Fruit fly (Drosophila melanogaster) whole organism, embryonic: ENCODE results near the gene Gad1.

ENCODE experiments used
- Adf1 ChIP-seq: fragments of 200-800 bp; sonication (Bioruptor generic); IDR thresholded peaks from 2 replicates; pipeline ENCODE4 v1.3.6; 2022; ENCODE audit warnings: missing biosample characterization, missing genetic modification characterization
- B-H2 ChIP-seq: fragments of 200-800 bp; sonication (Bioruptor generic); optimal IDR thresholded peaks from 2 replicates; lab custom pipeline; 2018; ENCODE audit warnings: missing biosample characterization, mild to moderate bottlenecking, missing genetic modification characterization
- CG11085 ChIP-seq: fragments of 200-800 bp; sonication (Bioruptor generic); IDR thresholded peaks from 2 replicates; pipeline ENCODE4 v1.3.6; 2022; ENCODE audit warnings: missing biosample characterization, missing genetic modification characterization
- CG11093 ChIP-seq: fragments of 200-800 bp; sonication (Bioruptor generic); IDR thresholded peaks from 3 replicates; pipeline ENCODE4 v1.3.6; 2022; ENCODE audit warnings: missing biosample characterization, missing genetic modification characterization
- CG11560 ChIP-seq: fragments of 200-800 bp; sonication (Bioruptor generic); IDR thresholded peaks from 3 replicates; pipeline ENCODE4 v1.3.6; 2022; ENCODE audit warnings: missing biosample characterization, missing genetic modification characterization
- CG12104 ChIP-seq: fragments of 200-800 bp; sonication (Bioruptor generic); optimal IDR thresholded peaks from 3 replicates; lab custom pipeline; 2016; ENCODE audit warnings: missing biosample characterization, missing genetic modification characterization
- CG15696 ChIP-seq: fragments of 200-800 bp; sonication (Bioruptor generic); optimal IDR thresholded peaks from 2 replicates; lab custom pipeline; 2019; ENCODE audit warnings: missing biosample characterization, mild to moderate bottlenecking, missing genetic modification characterization, moderate library complexity
- CG18262 ChIP-seq: fragments of 200-800 bp; optimal IDR thresholded peaks from 3 replicates; lab custom pipeline; 2019; ENCODE audit warnings: missing biosample characterization, mild to moderate bottlenecking, missing genetic modification characterization, moderate library complexity
- CG2129 ChIP-seq: fragments of 200-800 bp; sonication (Bioruptor generic); IDR thresholded peaks from 2 replicates; pipeline ENCODE4 v1.3.6; 2022; ENCODE audit warnings: missing biosample characterization, missing genetic modification characterization; ENCODE audit not compliant: partially characterized antibody
- CG2678 ChIP-seq: fragments of 200-800 bp; sonication (Bioruptor generic); optimal IDR thresholded peaks from 3 replicates; lab custom pipeline; 2019; ENCODE audit warnings: missing biosample characterization, mild to moderate bottlenecking, missing genetic modification characterization, moderate library complexity
- CG3163 ChIP-seq: fragments of 200-800 bp; sonication (Bioruptor generic); optimal IDR thresholded peaks from 3 replicates; lab custom pipeline; 2016; ENCODE audit warnings: missing biosample characterization, missing genetic modification characterization
- CG3281 ChIP-seq: fragments of 200-800 bp; sonication (Bioruptor generic); optimal IDR thresholded peaks from 3 replicates; lab custom pipeline; 2017; ENCODE audit warnings: missing biosample characterization, mild to moderate bottlenecking, missing genetic modification characterization
- CG33213 ChIP-seq: fragments of 200-800 bp; sonication (Bioruptor generic); optimal IDR thresholded peaks from 3 replicates; lab custom pipeline; 2016; ENCODE audit warnings: missing biosample characterization, missing genetic modification characterization
- CG3838 ChIP-seq: fragments of 200-800 bp; sonication (Bioruptor generic); optimal IDR thresholded peaks from 3 replicates; lab custom pipeline; 2016; ENCODE audit warnings: missing biosample characterization, missing genetic modification characterization
- CG4424 ChIP-seq: fragments of 200-800 bp; sonication (Bioruptor generic); optimal IDR thresholded peaks from 3 replicates; lab custom pipeline; 2016; ENCODE audit warnings: missing biosample characterization, missing genetic modification characterization
- CG4707 ChIP-seq: fragments of 200-800 bp; sonication (Bioruptor generic); optimal IDR thresholded peaks from 2 replicates; lab custom pipeline; 2018; ENCODE audit warnings: missing biosample characterization, mild to moderate bottlenecking, missing genetic modification characterization, moderate library complexity
- CG6272 ChIP-seq: fragments of 200-800 bp; sonication (Bioruptor generic); IDR thresholded peaks from 2 replicates; pipeline ENCODE4 v1.3.6; 2022; ENCODE audit warnings: missing biosample characterization, missing genetic modification characterization
- CG7372 ChIP-seq: fragments of 200-800 bp; sonication (Bioruptor generic); IDR thresholded peaks from 2 replicates; pipeline ENCODE4 v1.3.6; 2022; ENCODE audit warnings: missing biosample characterization, missing genetic modification characterization
- CG8388 ChIP-seq: fragments of 200-800 bp; sonication (Bioruptor generic); optimal IDR thresholded peaks from 2 replicates; lab custom pipeline; 2019; ENCODE audit warnings: missing biosample characterization, mild to moderate bottlenecking, missing genetic modification characterization, moderate library complexity
- CG9437 ChIP-seq: fragments of 200-800 bp; sonication (Bioruptor generic); optimal IDR thresholded peaks from 2 replicates; lab custom pipeline; 2018; ENCODE audit warnings: missing biosample characterization, mild to moderate bottlenecking, missing genetic modification characterization
- Dad ChIP-seq: fragments of 200-800 bp; sonication (Bioruptor generic); optimal IDR thresholded peaks from 3 replicates; lab custom pipeline; 2016; ENCODE audit warnings: missing biosample characterization, missing genetic modification characterization
- Dek ChIP-seq: fragments of 200-800 bp; sonication (Bioruptor generic); optimal IDR thresholded peaks from 3 replicates; lab custom pipeline; 2019; ENCODE audit warnings: missing biosample characterization, mild to moderate bottlenecking, missing genetic modification characterization, moderate library complexity
- Doc2 ChIP-seq: fragments of 200-800 bp; sonication (Bioruptor generic); IDR thresholded peaks from 2 replicates; pipeline ENCODE4 v1.3.6; 2022; ENCODE audit warnings: missing biosample characterization, missing genetic modification characterization
- Drgx ChIP-seq: fragments of 200-800 bp; sonication (Bioruptor generic); IDR thresholded peaks from 2 replicates; pipeline ENCODE4 v1.3.6; 2022; ENCODE audit warnings: missing biosample characterization, missing genetic modification characterization
- E2f2 ChIP-seq: fragments of 200-800 bp; sonication (Bioruptor generic); IDR thresholded peaks from 2 replicates; pipeline ENCODE4 v1.3.6; 2022; ENCODE audit warnings: missing biosample characterization, missing genetic modification characterization
- Fer3 ChIP-seq: fragments of 200-800 bp; sonication (Bioruptor generic); optimal IDR thresholded peaks from 2 replicates; lab custom pipeline; 2018; ENCODE audit warnings: missing biosample characterization, mild to moderate bottlenecking, missing genetic modification characterization, moderate library complexity
- HmgD ChIP-seq: fragments of 200-800 bp; sonication (Bioruptor generic); optimal IDR thresholded peaks from 3 replicates; lab custom pipeline; 2016; ENCODE audit warnings: missing biosample characterization, missing genetic modification characterization
- Hr51 ChIP-seq, 2 experiments: fragments of 200-800 bp; sonication (Bioruptor generic); optimal IDR thresholded peaks; 2 replicates in 1 of 2; 3 replicates in 1 of 2; lab custom pipeline; 2016 to 2018; ENCODE audit warnings: missing biosample characterization in 2 of 2, missing genetic modification characterization in 2 of 2, mild to moderate bottlenecking in 1 of 2, moderate library complexity in 1 of 2
- Max ChIP-seq: fragments of 200-800 bp; sonication (Bioruptor generic); optimal IDR thresholded peaks from 2 replicates; lab custom pipeline; 2016; ENCODE audit warnings: missing biosample characterization, mild to moderate bottlenecking, missing genetic modification characterization
- Med ChIP-seq: fragments of 200-800 bp; sonication (Bioruptor generic); peaks from one replicate; lab custom pipeline; 2016; ENCODE audit warnings: missing biosample characterization, missing genetic modification characterization, mild to moderate bottlenecking, inconsistent platforms, moderate library complexity
- Mes4 ChIP-seq: fragments of 200-800 bp; sonication (Bioruptor generic); optimal IDR thresholded peaks from 2 replicates; lab custom pipeline; 2016; ENCODE audit warnings: missing biosample characterization, missing genetic modification characterization
- Mrtf ChIP-seq: fragments of 200-800 bp; sonication (Bioruptor generic); IDR thresholded peaks from 3 replicates; pipeline ENCODE4 v1.3.6; 2022; ENCODE audit warnings: missing biosample characterization, missing genetic modification characterization
- NFAT ChIP-seq: fragments of 200-800 bp; sonication (Bioruptor generic); IDR thresholded peaks from 2 replicates; pipeline ENCODE4 v1.3.6; 2022; ENCODE audit warnings: missing biosample characterization, missing genetic modification characterization
- Optix ChIP-seq: fragments of 200-800 bp; sonication (Bioruptor generic); IDR thresholded peaks from 3 replicates; pipeline ENCODE4 v1.3.6; 2022; ENCODE audit warnings: missing biosample characterization, missing genetic modification characterization
- Pdp1 ChIP-seq, 2 experiments: fragments of 200-800 bp; sonication (Bioruptor generic); optimal IDR thresholded peaks; 3 replicates each; lab custom pipeline; 2016; ENCODE audit warnings: missing biosample characterization in 2 of 2, missing genetic modification characterization in 2 of 2, mild to moderate bottlenecking in 1 of 2, moderate library complexity in 1 of 2
- Ptx1 ChIP-seq: fragments of 200-800 bp; sonication (Bioruptor generic); IDR thresholded peaks from 2 replicates; pipeline ENCODE4 v1.3.6; 2022; ENCODE audit warnings: missing biosample characterization, missing genetic modification characterization
- br ChIP-seq: fragments of >200 bp; optimal IDR thresholded peaks from 2 replicates; lab custom pipeline; 2017
- btn ChIP-seq: fragments of 200-800 bp; sonication (Bioruptor generic); optimal IDR thresholded peaks from 2 replicates; lab custom pipeline; 2016; ENCODE audit warnings: missing biosample characterization, missing genetic modification characterization
- da ChIP-seq: fragments of 200-800 bp; sonication (Bioruptor generic); optimal IDR thresholded peaks from 2 replicates; lab custom pipeline; 2016; ENCODE audit warnings: missing biosample characterization, missing genetic modification characterization
- ems ChIP-seq: fragments of 200-800 bp; sonication (Bioruptor generic); optimal IDR thresholded peaks from 3 replicates; lab custom pipeline; 2016; ENCODE audit warnings: missing biosample characterization, missing genetic modification characterization
- eve ChIP-seq, 2 experiments: fragments of >200 bp; optimal IDR thresholded peaks; 2 replicates each; lab custom pipeline; 2017; ENCODE audit warnings: missing biosample characterization in 2 of 2, missing genetic modification characterization in 2 of 2
- gcm2 ChIP-seq: fragments of 200-800 bp; sonication (Bioruptor generic); optimal IDR thresholded peaks from 2 replicates; lab custom pipeline; 2016; ENCODE audit warnings: missing biosample characterization, missing genetic modification characterization
- hth ChIP-seq: fragments of >200 bp; optimal IDR thresholded peaks from 2 replicates; lab custom pipeline; 2017; ENCODE audit warnings: inconsistent platforms
- inv ChIP-seq: fragments of 200-800 bp; sonication (Bioruptor generic); IDR thresholded peaks from 2 replicates; pipeline ENCODE4 v1.3.6; 2022; ENCODE audit warnings: missing biosample characterization, missing genetic modification characterization; ENCODE audit not compliant: partially characterized antibody
- kay ChIP-seq: fragments of 200-800 bp; sonication (Bioruptor generic); optimal IDR thresholded peaks from 2 replicates; lab custom pipeline; 2016; ENCODE audit warnings: missing biosample characterization, missing genetic modification characterization
- kni ChIP-seq: fragments of 200-800 bp; sonication (Bioruptor generic); optimal IDR thresholded peaks from 3 replicates; lab custom pipeline; 2017; ENCODE audit warnings: mild to moderate bottlenecking, missing biosample characterization, missing genetic modification reagents, missing genetic modification characterization
- pho ChIP-seq: fragments of 200-800 bp; sonication (Bioruptor generic); optimal IDR thresholded peaks from 2 replicates; lab custom pipeline; 2016; ENCODE audit warnings: missing biosample characterization, missing genetic modification characterization
- slou ChIP-seq: fragments of 200-800 bp; sonication (Bioruptor generic); optimal IDR thresholded peaks from 3 replicates; lab custom pipeline; 2016; ENCODE audit warnings: missing biosample characterization, missing genetic modification characterization
- sob ChIP-seq: fragments of 200-800 bp; sonication (Bioruptor generic); IDR thresholded peaks from 2 replicates; pipeline ENCODE4 v1.3.6; 2022; ENCODE audit warnings: missing biosample characterization, missing genetic modification characterization
- ttk ChIP-seq: fragments of 200-800 bp; sonication (Bioruptor generic); IDR thresholded peaks from 2 replicates; pipeline ENCODE4 v2.1.2; 2022; ENCODE audit warnings: missing biosample characterization, missing genetic modification characterization
- zen ChIP-seq: fragments of 200-800 bp; sonication (Bioruptor generic); optimal IDR thresholded peaks from 3 replicates; lab custom pipeline; 2018; ENCODE audit warnings: missing biosample characterization, mild to moderate bottlenecking, missing genetic modification characterization, moderate library complexity
- zf30C ChIP-seq: fragments of 200-800 bp; sonication (Bioruptor generic); optimal IDR thresholded peaks from 3 replicates; lab custom pipeline; 2018; ENCODE audit warnings: missing biosample characterization, mild to moderate bottlenecking, missing genetic modification characterization

The Gad1 gene

dm6 chr3L:4071561-4072049, 16.9 kb downstream of the Gad1 start, which contains the start of gene wit (continued):
- TF ChIP-seq Fer3 (tag; lab: Kevin White, UChicago) (no peak), zf30C (GFP tag; lab: Kevin White, UChicago) (peak; percentile 74), pho (GFP tag; lab: Kevin White, UChicago) (peak; percentile 22), CG18262 (no peak), Ptx1 (GFP tag; lab: Robert Waterston, UW) (no peak), Med (peak; percentile 87), ttk (GFP tag; lab: Robert Waterston, UW) (0 out of 2 replicates have a peak, but pooled peaks have one; percentile 22), zen (tag; lab: Kevin White, UChicago) (no peak), hth (lab: Kevin White, UChicago) (no peak), Optix (GFP tag; lab: Robert Waterston, UW) (no peak), CG7372 (GFP tag; lab: Robert Waterston, UW) (peak; percentile 47; the same call in 1 of the 2 replicates), CG11560 (tag; lab: Robert Waterston, UW) (no peak), kni (GFP tag; lab: Kevin White, UChicago) (peak; percentile 14), Dad (GFP tag; lab: Kevin White, UChicago) (no peak), eve (GFP tag; optimal IDR thresholded peaks at IDR 0.05; lab: Kevin White, UChicago) (no peak), kay (GFP tag; lab: Kevin White, UChicago) (no peak), CG12104 (no peak), Max (no peak), CG3838 (no peak), sob (peak; percentile 31; the same call in 1 of the 2 replicates), br (no peak), Dek (tag; lab: Kevin White, UChicago) (no peak), inv (GFP tag; lab: Robert Waterston, UW) (no peak), CG2678 (peak; percentile 21), E2f2 (GFP tag; lab: Robert Waterston, UW) (peak; percentile 17; the same call in 1 of the 2 replicates), gcm2 (GFP tag; lab: Kevin White, UChicago) (no peak), CG4707 (GFP tag; lab: Kevin White, UChicago) (peak; percentile 22), NFAT (GFP tag; lab: Robert Waterston, UW) (no peak), Mrtf (no peak), CG4424 (no peak), Adf1 (GFP tag; lab: Robert Waterston, UW) (peak; percentile 45; the same call in 1 of the 2 replicates), CG33213 (GFP tag; lab: Kevin White, UChicago) (peak; percentile 23), btn (GFP tag; lab: Kevin White, UChicago) (no peak), Pdp1 (GFP tag; optimal IDR thresholded peaks at IDR 0.05; lab: Kevin White, UChicago) (peak in 1 of 2 experiments; percentile 73), CG3281 (GFP tag; lab: Kevin White, UChicago) (peak; percentile 1), ems (GFP tag; lab: Kevin White, UChicago) (peak; percentile 13), CG11085 (GFP tag; lab: Robert Waterston, UW) (no peak), CG11093 (GFP tag; lab: Robert Waterston, UW) (no peak), Drgx (peak; percentile 48; the same call in 1 of the 2 replicates), CG9437 (GFP tag; lab: Kevin White, UChicago) (no peak), CG2129 (no peak), CG15696 (tag; lab: Kevin White, UChicago) (no peak), CG8388 (GFP tag; lab: Kevin White, UChicago) (no peak), Mes4 (GFP tag; lab: Kevin White, UChicago) (peak; percentile 35), Doc2 (no peak), slou (no peak), Hr51 (GFP tag; optimal IDR thresholded peaks at IDR 0.05; lab: Kevin White, UChicago) (no peak), CG3163 (GFP tag; lab: Kevin White, UChicago) (peak; percentile 87), da (no peak), CG6272 (GFP tag; lab: Robert Waterston, UW) (no peak), HmgD (no peak), B-H2 (no peak)
